Fruit fly (Drosophila melanogaster) whole organism, prepupa: ENCODE measurements around the gene CG7653.

Experiments
- Blimp-1 ChIP-seq: fragments of 200-800 bp; sonication (Bioruptor generic); optimal IDR thresholded peaks from 3 replicates; lab custom pipeline; 2017; ENCODE audit warnings: missing biosample characterization, missing genetic modification characterization, mild to moderate bottlenecking, moderate library complexity, missing genetic modification reagents
- CG10631 ChIP-seq: fragments of 200-800 bp; sonication (Bioruptor generic); optimal IDR thresholded peaks from 2 replicates; lab custom pipeline; 2016; ENCODE audit warnings: missing biosample characterization, missing genetic modification characterization
- CG10669 ChIP-seq: fragments of 200-800 bp; sonication (Bioruptor generic); optimal IDR thresholded peaks from 3 replicates; lab custom pipeline; 2018; ENCODE audit warnings: missing biosample characterization, mild to moderate bottlenecking, missing genetic modification characterization, moderate library complexity
- CG11294 ChIP-seq: fragments of 200-800 bp; sonication (Bioruptor generic); IDR thresholded peaks from 2 replicates; pipeline ENCODE4 v1.3.6; 2022; ENCODE audit warnings: missing biosample characterization, missing genetic modification characterization
- CG11762 ChIP-seq: fragments of 200-800 bp; sonication (Bioruptor generic); optimal IDR thresholded peaks from 3 replicates; lab custom pipeline; 2016; ENCODE audit warnings: missing biosample characterization, missing genetic modification characterization; ENCODE audit not compliant: insufficient read depth
- CG11902 ChIP-seq: fragments of 200-800 bp; sonication (Bioruptor generic); optimal IDR thresholded peaks from 3 replicates; lab custom pipeline; 2016; ENCODE audit warnings: missing biosample characterization, missing genetic modification characterization
- CG15336 ChIP-seq: fragments of 200-800 bp; sonication (Bioruptor generic); IDR thresholded peaks from 2 replicates; pipeline ENCODE4 v1.3.6; 2022; ENCODE audit warnings: missing biosample characterization, missing genetic modification characterization
- CG1621 ChIP-seq: fragments of 200-800 bp; sonication (Bioruptor generic); optimal IDR thresholded peaks from 3 replicates; lab custom pipeline; 2018; ENCODE audit warnings: missing biosample characterization, mild to moderate bottlenecking, missing genetic modification characterization
- CG16779 ChIP-seq: fragments of 200-800 bp; sonication (Bioruptor generic); optimal IDR thresholded peaks from 3 replicates; lab custom pipeline; 2017; ENCODE audit warnings: missing biosample characterization, mild to moderate bottlenecking, missing genetic modification characterization
- CG3032 ChIP-seq: fragments of 200-800 bp; optimal IDR thresholded peaks from 2 replicates; lab custom pipeline; 2019; ENCODE audit warnings: missing biosample characterization, mild to moderate bottlenecking, missing genetic modification characterization, moderate library complexity
- CG34406 ChIP-seq: fragments of 200-800 bp; sonication (Bioruptor generic); optimal IDR thresholded peaks from 3 replicates; lab custom pipeline; 2016; ENCODE audit warnings: missing biosample characterization, missing genetic modification characterization
- CG4318 ChIP-seq: fragments of 200-800 bp; sonication (Bioruptor generic); optimal IDR thresholded peaks from 3 replicates; lab custom pipeline; 2017; ENCODE audit warnings: missing biosample characterization, mild to moderate bottlenecking, missing genetic modification characterization
- CG6163 ChIP-seq: fragments of 200-800 bp; sonication (Bioruptor generic); IDR thresholded peaks from 3 replicates; pipeline ENCODE4 v1.3.6; 2022; ENCODE audit warnings: missing biosample characterization, missing genetic modification characterization
- CG6792 ChIP-seq: fragments of 200-800 bp; sonication (Bioruptor generic); optimal IDR thresholded peaks from 3 replicates; lab custom pipeline; 2016; ENCODE audit warnings: missing biosample characterization, missing genetic modification characterization
- CG6808 ChIP-seq: fragments of 200-800 bp; sonication (Bioruptor generic); optimal IDR thresholded peaks from 3 replicates; lab custom pipeline; 2017; ENCODE audit warnings: missing biosample characterization, missing genetic modification characterization, mild to moderate bottlenecking, moderate library complexity, missing genetic modification reagents
- CG6854 ChIP-seq: fragments of 200-800 bp; sonication (Bioruptor generic); optimal IDR thresholded peaks from 2 replicates; lab custom pipeline; 2017; ENCODE audit warnings: missing biosample characterization, mild to moderate bottlenecking, missing genetic modification characterization
- CG7368 ChIP-seq: fragments of 200-800 bp; sonication (Bioruptor generic); optimal IDR thresholded peaks from 3 replicates; lab custom pipeline; 2016; ENCODE audit warnings: missing biosample characterization, missing genetic modification characterization
- CG8319 ChIP-seq: fragments of 200-800 bp; sonication (Bioruptor generic); optimal IDR thresholded peaks from 3 replicates; lab custom pipeline; 2016; ENCODE audit warnings: missing biosample characterization, missing genetic modification characterization
- CG8632 ChIP-seq: fragments of 200-800 bp; sonication (Bioruptor generic); optimal IDR thresholded peaks from 3 replicates; lab custom pipeline; 2016; ENCODE audit warnings: missing biosample characterization, missing genetic modification characterization
- CG9139 ChIP-seq: fragments of 200-800 bp; sonication (Bioruptor generic); optimal IDR thresholded peaks from 3 replicates; lab custom pipeline; 2017; ENCODE audit warnings: missing biosample characterization, mild to moderate bottlenecking, missing genetic modification characterization
- Eip75B ChIP-seq: fragments of 200-800 bp; sonication (Bioruptor generic); optimal IDR thresholded peaks from 3 replicates; lab custom pipeline; 2016; ENCODE audit warnings: missing biosample characterization, missing genetic modification characterization
- Eip78C ChIP-seq: fragments of 200-800 bp; sonication (Bioruptor generic); peaks from one replicate; lab custom pipeline; 2016; ENCODE audit warnings: missing biosample characterization, missing genetic modification characterization
- Eip93F ChIP-seq: fragments of 200-800 bp; sonication (Bioruptor generic); optimal IDR thresholded peaks from 2 replicates; lab custom pipeline; 2016; ENCODE audit warnings: missing biosample characterization, mild to moderate bottlenecking, missing genetic modification characterization
- Ets21C ChIP-seq: fragments of 200-800 bp; sonication (Bioruptor generic); optimal IDR thresholded peaks from 3 replicates; lab custom pipeline; 2016; ENCODE audit warnings: missing biosample characterization, missing genetic modification characterization
- Ets96B ChIP-seq: fragments of 200-800 bp; optimal IDR thresholded peaks from 2 replicates; lab custom pipeline; 2019; ENCODE audit warnings: missing biosample characterization, mild to moderate bottlenecking, missing genetic modification characterization, moderate library complexity
- Gug ChIP-seq: fragments of 200-800 bp; sonication (Bioruptor generic); IDR thresholded peaks from 2 replicates; pipeline ENCODE4 v1.3.6; 2022; ENCODE audit warnings: missing biosample characterization, missing genetic modification characterization
- Hr38 ChIP-seq: sonication (Bioruptor generic); optimal IDR thresholded peaks from 2 replicates; lab custom pipeline; 2016; ENCODE audit warnings: missing biosample characterization, missing genetic modification characterization
- Met ChIP-seq: fragments of 200-800 bp; sonication (Bioruptor generic); optimal IDR thresholded peaks from 3 replicates; lab custom pipeline; 2016; ENCODE audit warnings: missing biosample characterization, missing genetic modification characterization
- OdsH ChIP-seq: fragments of 200-800 bp; sonication (Bioruptor generic); optimal IDR thresholded peaks from 3 replicates; lab custom pipeline; 2016; ENCODE audit warnings: missing biosample characterization, missing genetic modification characterization
- Smox ChIP-seq: fragments of 200-800 bp; sonication (Bioruptor generic); optimal IDR thresholded peaks from 3 replicates; lab custom pipeline; 2016; ENCODE audit warnings: missing biosample characterization, missing genetic modification characterization
- Sox102F ChIP-seq: fragments of 200-800 bp; sonication (Bioruptor generic); optimal IDR thresholded peaks from 2 replicates; lab custom pipeline; 2016; ENCODE audit warnings: missing biosample characterization, mild to moderate bottlenecking, missing genetic modification characterization
- Sox14 ChIP-seq: fragments of 200-800 bp; sonication (Bioruptor generic); optimal IDR thresholded peaks from 3 replicates; lab custom pipeline; 2016; ENCODE audit warnings: missing biosample characterization, missing genetic modification characterization
- Sox15 ChIP-seq: fragments of 200-800 bp; sonication (Bioruptor generic); optimal IDR thresholded peaks from 3 replicates; lab custom pipeline; 2016; ENCODE audit warnings: missing biosample characterization, missing genetic modification characterization
- acj6 ChIP-seq: fragments of 200-800 bp; sonication (Bioruptor generic); optimal IDR thresholded peaks from 3 replicates; lab custom pipeline; 2016; ENCODE audit warnings: missing biosample characterization, missing genetic modification characterization
- cyc ChIP-seq: fragments of 200-800 bp; sonication (Bioruptor generic); optimal IDR thresholded peaks from 3 replicates; lab custom pipeline; 2016; ENCODE audit warnings: missing biosample characterization, missing genetic modification characterization
- dsx ChIP-seq: fragments of 200-800 bp; optimal IDR thresholded peaks from 3 replicates; lab custom pipeline; 2019; ENCODE audit warnings: missing biosample characterization, mild to moderate bottlenecking, missing genetic modification characterization, moderate library complexity; ENCODE audit not compliant: poor library complexity, severe bottlenecking
- eg ChIP-seq: fragments of 200-800 bp; sonication (Bioruptor generic); IDR thresholded peaks from 3 replicates; pipeline ENCODE4 v1.3.6; 2022; ENCODE audit warnings: missing biosample characterization, missing genetic modification characterization
- esn ChIP-seq: fragments of 200-800 bp; sonication (Bioruptor generic); optimal IDR thresholded peaks from 2 replicates; lab custom pipeline; 2016; ENCODE audit warnings: missing biosample characterization, mild to moderate bottlenecking, missing genetic modification characterization, moderate library complexity
- fd59A ChIP-seq: fragments of 200-800 bp; sonication (Bioruptor generic); optimal IDR thresholded peaks from 2 replicates; lab custom pipeline; 2017; ENCODE audit warnings: missing biosample characterization, mild to moderate bottlenecking, missing genetic modification characterization, missing genetic modification reagents
- fd85E ChIP-seq: fragments of 200-800 bp; sonication (Bioruptor generic); optimal IDR thresholded peaks from 3 replicates; lab custom pipeline; 2016; ENCODE audit warnings: missing biosample characterization, missing genetic modification characterization
- fkh ChIP-seq: fragments of 200-800 bp; sonication (Bioruptor generic); optimal IDR thresholded peaks from 3 replicates; lab custom pipeline; 2017; ENCODE audit warnings: missing biosample characterization, mild to moderate bottlenecking, missing genetic modification characterization, moderate library complexity
- spab ChIP-seq: fragments of 200-800 bp; sonication (Bioruptor generic); optimal IDR thresholded peaks from 2 replicates; lab custom pipeline; 2017; ENCODE audit warnings: missing biosample characterization, mild to moderate bottlenecking, missing genetic modification characterization, missing genetic modification reagents
- ss ChIP-seq, 2 experiments: fragments of 200-800 bp; sonication (Bioruptor generic); optimal IDR thresholded peaks; 2 replicates in 1 of 2; 3 replicates in 1 of 2; lab custom pipeline; 2017 to 2018; ENCODE audit warnings: mild to moderate bottlenecking in 2 of 2, missing biosample characterization in 2 of 2, missing genetic modification characterization in 2 of 2, moderate library complexity in 1 of 2
- svp ChIP-seq: fragments of 200-800 bp; sonication (Bioruptor generic); peaks from one replicate; lab custom pipeline; 2016; ENCODE audit warnings: missing biosample characterization, missing genetic modification characterization
- topi ChIP-seq: fragments of 200-800 bp; sonication (Bioruptor generic); optimal IDR thresholded peaks from 3 replicates; lab custom pipeline; 2016; ENCODE audit warnings: missing biosample characterization, missing genetic modification characterization
- vri ChIP-seq: fragments of 200-800 bp; sonication (Bioruptor generic); optimal IDR thresholded peaks from 3 replicates; lab custom pipeline; 2016; ENCODE audit warnings: missing biosample characterization, mild to moderate bottlenecking, missing genetic modification characterization

CG7653 gene

dm6 chr2L:15895154-15895553, 15.2 kb upstream of the CG7653 start, which contains the start of gene CG31735:
Gene CG31735 (plus strand): TSS chr2L:15895454.
- TF ChIP-seq Blimp-1 (no peak), OdsH (GFP tag; lab: Kevin White, UChicago) (no peak), CG11902 (no peak), esn (GFP tag; lab: Kevin White, UChicago) (no peak), CG6854 (GFP tag; lab: Kevin White, UChicago) (no peak)

- TF ChIP-seq vri (no peak), CG10669 (GFP tag; lab: Kevin White, UChicago) (no peak), CG4318 (GFP tag; lab: Kevin White, UChicago) (no peak), CG8632 (GFP tag; lab: Kevin White, UChicago) (no peak), Hr38 (GFP tag; lab: Kevin White, UChicago) (no peak), acj6 (no peak), Smox (GFP tag; lab: Kevin White, UChicago) (no peak), svp (GFP tag; lab: Kevin White, UChicago) (no peak), CG6854 (GFP tag; lab: Kevin White, UChicago) (no peak), Eip93F (GFP tag; lab: Kevin White, UChicago) (no peak), CG6163 (GFP tag; lab: Robert Waterston, UW) (no peak), CG34406 (no peak), spab (GFP tag; lab: Kevin White, UChicago) (no peak), OdsH (GFP tag; lab: Kevin White, UChicago) (no peak), Ets96B (tag; lab: Kevin White, UChicago) (no peak)
These were observed 13.8 kb upstream of the CG7653 start, which contains the start of gene Tep1 for dm6 chr2L:15893711-15894110. Gene Tep1 (minus strand): TSS chr2L:15893811.

dm6 chr2L:15886187-15886586, 6.2 kb upstream of the CG7653 start:
- no peak for TF ChIP-seq CG16779 (tag; lab: Kevin White, UChicago)
- TF ChIP-seq OdsH (GFP tag; lab: Kevin White, UChicago): peak; percentile 29
- peak; percentile 24 for TF ChIP-seq Eip75B
- peak; percentile 46 for TF ChIP-seq Smox (GFP tag; lab: Kevin White, UChicago)
- peak; percentile 44; the same call in 1 of the 3 replicates for TF ChIP-seq eg (GFP tag; lab: Robert Waterston, UW)
- TF ChIP-seq CG11902: no peak
- peak; percentile 29 for TF ChIP-seq CG1621 (tag; lab: Kevin White, UChicago)
- no peak for TF ChIP-seq ss (GFP tag; optimal IDR thresholded peaks at IDR 0.05; lab: Kevin White, UChicago)
- TF ChIP-seq CG6808 (GFP tag; lab: Kevin White, UChicago): no peak
- TF ChIP-seq fkh (GFP tag; lab: Kevin White, UChicago): no peak
- TF ChIP-seq CG9139: no peak
- no peak for TF ChIP-seq CG7368
- peak; percentile 40 for TF ChIP-seq CG6792 (GFP tag; lab: Kevin White, UChicago)
- peak; percentile 16 for TF ChIP-seq Sox14
- TF ChIP-seq Sox102F (GFP tag; lab: Kevin White, UChicago): peak; percentile 42
- no peak for TF ChIP-seq dsx
- TF ChIP-seq CG34406: peak; percentile 6
- no peak for TF ChIP-seq fd85E (GFP tag; lab: Kevin White, UChicago)
- TF ChIP-seq CG15336 (GFP tag; lab: Robert Waterston, UW): no peak
- TF ChIP-seq Ets96B (tag; lab: Kevin White, UChicago): no peak
- no peak for TF ChIP-seq CG3032 (tag; lab: Kevin White, UChicago)
- TF ChIP-seq CG6163 (GFP tag; lab: Robert Waterston, UW): peak; percentile 60; the same call in 1 of the 3 replicates
- TF ChIP-seq Gug: 0 out of 2 replicates have a peak, but pooled peaks have one; percentile 18
- no peak for TF ChIP-seq Eip78C (GFP tag; lab: Kevin White, UChicago)
- TF ChIP-seq CG11762 (GFP tag; lab: Kevin White, UChicago): no peak
- TF ChIP-seq topi (GFP tag; lab: Kevin White, UChicago): peak; percentile 38
- TF ChIP-seq CG8319 (GFP tag; lab: Kevin White, UChicago): peak; percentile 30
- TF ChIP-seq esn (GFP tag; lab: Kevin White, UChicago): no peak
- TF ChIP-seq CG10631 (GFP tag; lab: Kevin White, UChicago): peak; percentile 49
- no peak for TF ChIP-seq CG10669 (GFP tag; lab: Kevin White, UChicago)
- no peak for TF ChIP-seq fd59A
- no peak for TF ChIP-seq CG6854 (GFP tag; lab: Kevin White, UChicago)
- peak; percentile 39 for TF ChIP-seq Met (GFP tag; lab: Kevin White, UChicago)
- peak; percentile 16 for TF ChIP-seq Ets21C
- TF ChIP-seq acj6: peak; percentile 34
- TF ChIP-seq Sox15 (GFP tag; lab: Kevin White, UChicago): peak; percentile 14
- TF ChIP-seq CG11294: no peak
- peak; percentile 27 for TF ChIP-seq cyc
